Worm (Caenorhabditis elegans): ENCODE results near the gene F20D6.11.
A peak's percentile ranks its signal among the peaks of the same experiment; 100 is the strongest.

F20D6.11 gene

DNA sequence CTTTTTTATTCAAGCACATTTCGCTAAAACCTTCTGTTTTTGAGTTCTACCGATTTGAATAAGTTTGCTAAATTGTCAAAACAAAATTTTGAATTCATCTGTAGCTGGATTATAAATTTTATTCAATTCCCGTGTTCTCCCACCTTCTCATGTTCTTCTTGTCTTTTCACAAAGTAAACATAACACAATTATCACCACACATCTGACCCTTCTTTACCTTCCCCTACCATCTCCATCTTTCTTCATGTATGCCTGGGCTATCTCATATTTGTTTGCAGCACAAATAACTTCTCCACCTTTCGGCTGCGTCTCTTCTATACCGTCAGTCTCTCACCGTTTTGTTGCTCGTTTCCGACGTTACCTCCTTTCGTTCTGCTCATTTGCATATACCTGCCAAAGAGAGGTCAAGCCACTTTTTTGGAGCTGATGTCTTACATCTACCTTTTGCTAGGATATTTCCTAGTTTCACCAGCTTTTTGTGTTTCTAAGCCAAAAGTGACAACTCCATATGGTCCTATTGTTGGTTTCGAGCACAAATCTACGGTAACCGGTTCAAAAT, 4.3 kb upstream of the F20D6.11 start, which contains the start of gene cest-17:
cest-17 (plus strand) TSS at position 248 of the 559 bp plus-strand sequence.
- TF ChIP-seq php-3 (GFP tag; IDR thresholded peaks at IDR 0.05) (no peak), arid-1 (GFP tag; conservative IDR thresholded peaks at IDR 0.05) (no peak), nhr-28 (tag; optimal IDR thresholded peaks at IDR 0.05) (peak; percentile 28), mes-2 (tag; optimal IDR thresholded peaks at IDR 0.05; ENCODE audit: poor library complexity, severe bottlenecking) (peak; percentile 11), dve-1 (tag; optimal IDR thresholded peaks at IDR 0.05; ENCODE audit: insufficient read depth) (peak; percentile 36), unc-62 (GFP tag; optimal IDR thresholded peaks at IDR 0.05 in 1 of 2) (peak in 1 of 2 experiments; percentile 57), unc-62 (tag; optimal IDR thresholded peaks at IDR 0.05) (no peak), hlh-11 (tag; optimal IDR thresholded peaks at IDR 0.05) (peak; percentile 8), nhr-6 (tag; optimal IDR thresholded peaks at IDR 0.05) (peak; percentile 37), mep-1 (tag; optimal IDR thresholded peaks at IDR 0.05) (peak; percentile 5), ceh-82 (tag; optimal IDR thresholded peaks at IDR 0.05) (no peak), daf-16 (GFP tag; optimal IDR thresholded peaks at IDR 0.05) (no peak), daf-16 (tag; optimal IDR thresholded peaks at IDR 0.05) (peak; percentile 71)

ce11 chrV:8201229-8201858, 2.5 kb upstream of the F20D6.11 start, which contains the start of gene cri-2:
TSS of gene cri-2 (plus strand) at chrV:8201808.
- TF ChIP-seq mxl-2 (GFP tag; conservative IDR thresholded peaks at IDR 0.05) (no peak), F49E8.2 (tag; optimal IDR thresholded peaks at IDR 0.05; ENCODE audit: borderline replicate concordance) (no peak), daf-16 (GFP tag; optimal IDR thresholded peaks at IDR 0.05) (peak in 1 of 2 experiments; percentile 76), daf-16 (tag; optimal IDR thresholded peaks at IDR 0.05) (no peak), nhr-6 (tag; optimal IDR thresholded peaks at IDR 0.05) (peak; percentile 13), fkh-10 (GFP tag; optimal IDR thresholded peaks at IDR 0.05) (no peak), lin-13 (GFP tag; optimal IDR thresholded peaks at IDR 0.05) (no peak), saeg-2 (GFP tag; IDR thresholded peaks at IDR 0.05) (no peak), ceh-44 (GFP tag; IDR thresholded peaks at IDR 0.05) (no peak), dve-1 (tag; optimal IDR thresholded peaks at IDR 0.05; ENCODE audit: insufficient read depth) (peak; percentile 46), T20F7.1 (GFP tag; optimal IDR thresholded peaks at IDR 0.05) (peak; percentile 30), daf-8 (GFP tag; IDR thresholded peaks at IDR 0.05) (no peak), lir-3 (tag; optimal IDR thresholded peaks at IDR 0.05) (no peak), ceh-62 (tag; optimal IDR thresholded peaks at IDR 0.05) (no peak), unc-130 (GFP tag; optimal IDR thresholded peaks at IDR 0.05) (no peak), aha-1 (tag) (peak; percentile 46), ceh-32 (tag; optimal IDR thresholded peaks at IDR 0.05; ENCODE audit: poor library complexity) (no peak), hlh-30 (tag; optimal IDR thresholded peaks at IDR 0.05; ENCODE audit: insufficient read depth) (no peak), gei-8 (GFP tag; optimal IDR thresholded peaks at IDR 0.05) (no peak), hlh-11 (tag; optimal IDR thresholded peaks at IDR 0.05) (peak; percentile 19), nhr-28 (tag; optimal IDR thresholded peaks at IDR 0.05) (peak; percentile 39)

DNA sequence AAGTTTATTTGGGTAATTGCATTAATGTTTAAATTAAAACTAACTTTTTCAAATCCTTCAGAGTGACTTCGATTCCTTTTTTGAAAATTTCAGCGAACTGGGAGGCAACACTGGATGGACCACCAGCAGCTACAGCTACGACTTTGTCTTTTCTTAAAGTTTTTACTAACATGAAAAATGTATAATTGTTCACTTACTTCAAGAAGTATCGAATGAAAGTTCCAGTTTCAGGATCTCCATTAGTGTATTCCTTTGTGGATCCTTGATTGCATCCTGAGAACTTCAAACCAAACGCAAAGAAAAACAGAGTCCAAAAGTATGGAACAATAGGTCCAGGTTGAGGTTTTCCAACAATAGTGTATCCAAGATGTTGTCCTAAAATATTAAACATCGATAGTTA, 1.9 kb downstream of the F20D6.11 start:
- peak; percentile 27 for TF ChIP-seq aha-1 (tag)
- no peak for TF ChIP-seq egl-43 (GFP tag; IDR thresholded peaks at IDR 0.05)
- TF ChIP-seq ztf-7 (tag; optimal IDR thresholded peaks at IDR 0.05), result no peak
- no peak for TF ChIP-seq zip-11 (GFP tag; IDR thresholded peaks at IDR 0.05)
- TF ChIP-seq unc-62 (GFP tag; optimal IDR thresholded peaks at IDR 0.05 in 1 of 2), result peak in 1 of 2 experiments; percentile 92
- no peak for TF ChIP-seq unc-62 (tag; optimal IDR thresholded peaks at IDR 0.05)
- TF ChIP-seq ceh-20 (GFP tag; IDR thresholded peaks at IDR 0.05), result no peak

DNA sequence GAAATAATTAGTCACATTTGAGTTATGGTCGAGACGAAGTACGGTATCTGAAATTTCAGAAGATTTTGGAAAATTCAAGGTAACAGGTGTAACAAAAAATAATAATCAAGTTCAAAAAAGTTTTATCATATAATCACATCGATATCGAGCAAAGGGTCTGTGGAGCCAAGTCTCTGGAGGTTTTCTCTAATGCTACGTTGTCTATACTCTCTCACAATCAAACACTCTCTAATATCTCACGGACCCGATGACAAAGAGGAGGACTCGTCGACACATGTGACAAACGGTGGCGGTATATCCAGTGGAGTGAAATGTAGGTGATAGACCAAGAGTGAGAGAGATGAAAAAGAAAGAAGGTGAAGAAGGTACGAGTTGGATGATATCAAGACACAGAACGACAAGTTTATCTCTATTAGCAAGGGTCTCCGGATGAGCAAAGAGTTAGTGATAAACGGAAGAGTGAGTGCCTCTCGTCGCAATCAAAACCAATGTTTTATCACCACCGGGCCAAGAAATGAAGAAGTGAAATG, 2.9 kb downstream of the F20D6.11 start, which contains the start of gene F20D6.10:
F20D6.10 (minus strand) TSS at position 51 of the 530 bp plus-strand sequence.
- TF ChIP-seq duxl-1 (tag; optimal IDR thresholded peaks at IDR 0.05; ENCODE audit: poor library complexity), result no peak
- no peak for TF ChIP-seq lim-7 (GFP tag; IDR thresholded peaks at IDR 0.05)
- TF ChIP-seq skn-1 (tag; optimal IDR thresholded peaks at IDR 0.05), result no peak
- TF ChIP-seq mes-2 (tag; optimal IDR thresholded peaks at IDR 0.05; ENCODE audit: poor library complexity, severe bottlenecking), result no peak
- TF ChIP-seq tra-1 (GFP tag; IDR thresholded peaks at IDR 0.05), result no peak
- no peak for TF ChIP-seq daf-8 (GFP tag; IDR thresholded peaks at IDR 0.05)
- no peak for TF ChIP-seq nhr-28 (tag; optimal IDR thresholded peaks at IDR 0.05)
- TF ChIP-seq ctbp-1 (GFP tag; IDR thresholded peaks at IDR 0.05), result no peak
- no peak for TF ChIP-seq jun-1 (tag; optimal IDR thresholded peaks at IDR 0.05)
- TF ChIP-seq F26F4.8 (GFP tag; conservative IDR thresholded peaks at IDR 0.05), result no peak
- no peak for TF ChIP-seq fos-1 (tag; optimal IDR thresholded peaks at IDR 0.05)
- no peak for TF ChIP-seq nhr-76 (tag; optimal IDR thresholded peaks at IDR 0.05)
- no peak for TF ChIP-seq R02D3.7 (tag; optimal IDR thresholded peaks at IDR 0.05)
- no peak for TF ChIP-seq hif-1 (tag; optimal IDR thresholded peaks at IDR 0.05)
- TF ChIP-seq aha-1 (tag), result peak; percentile 58
- TF ChIP-seq daf-16 (GFP tag; optimal IDR thresholded peaks at IDR 0.05), result peak in 1 of 2 experiments; percentile 55
- TF ChIP-seq daf-16 (tag; optimal IDR thresholded peaks at IDR 0.05), result no peak

All from whole organism, L4 larva.